Worm (Caenorhabditis elegans): ENCODE measurements around the gene hpo-9.

DNA sequence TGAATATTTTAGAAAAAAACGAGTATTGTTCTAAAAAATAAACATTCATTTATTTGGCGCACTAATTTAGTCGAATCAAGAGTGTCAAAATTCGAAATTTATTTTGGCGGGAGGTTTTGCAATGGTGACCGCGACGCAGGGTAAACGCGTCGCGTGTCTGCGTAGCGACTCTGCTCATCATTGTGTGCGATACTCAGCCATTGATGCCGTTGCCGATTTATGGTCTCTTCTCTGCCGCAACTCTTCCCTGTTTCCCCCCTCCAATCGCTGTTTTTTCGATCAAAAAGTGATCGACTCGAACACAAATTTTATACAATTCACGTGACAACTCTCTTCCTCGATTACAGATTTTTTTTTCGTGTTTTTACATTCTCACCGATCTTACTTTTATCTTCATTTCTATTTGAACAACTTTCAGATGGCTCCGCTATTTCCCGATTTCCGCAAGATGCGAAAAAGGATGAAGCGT lies 40.4 kb downstream of the hpo-9 start, which contains the start of gene F09G2.2:
- TF ChIP-seq ama-1 (optimal IDR thresholded peaks at IDR 0.05): no peak
- TF ChIP-seq tbx-37 (GFP tag; conservative IDR thresholded peaks at IDR 0.05): no peak
